Worm (Caenorhabditis elegans) whole organism, L4 larva: ENCODE results near the gene T01C3.2.

Experiments
- F44E2.7 ChIP-seq: fragments of 200-800 bp; sonication (Bioruptor generic); IDR thresholded peaks from 2 replicates; pipeline ENCODE4 v2.1.2; 2022; ENCODE audit warnings: missing genetic modification characterization, missing compliant biosample characterization
- T20F7.1 ChIP-seq: fragments of 200-800 bp; sonication (Bioruptor generic); optimal IDR thresholded peaks from 2 replicates; lab custom pipeline; 2018; ENCODE audit warnings: mild to moderate bottlenecking, missing genetic modification characterization, missing compliant biosample characterization
- Y48G9A.11 ChIP-seq: fragments of 200-800 bp; sonication (Bioruptor generic); IDR thresholded peaks from 2 replicates; pipeline ENCODE4 v1.3.6; 2022; ENCODE audit warnings: missing genetic modification reagents, missing genetic modification characterization, missing compliant biosample characterization
- ZK546.5 ChIP-seq, 2 experiments: sonication (generic microtip); optimal IDR thresholded peaks; 2 replicates each; lab custom pipeline; 2017; ENCODE audit warnings: missing biosample characterization in 2 of 2, missing genetic modification characterization in 2 of 2
- aha-1 ChIP-seq: fragments of 150-350 bp; peaks from one replicate; lab custom pipeline; 2014; ENCODE audit warnings: missing biosample characterization, missing genetic modification characterization
- arid-1 ChIP-seq: fragments of 200-800 bp; sonication (Bioruptor generic); conservative IDR thresholded peaks from 2 replicates; pipeline ENCODE4 v1.3.6; 2022; ENCODE audit warnings: missing genetic modification reagents, missing genetic modification characterization, missing compliant biosample characterization
- daf-19 ChIP-seq: fragments of 200-800 bp; sonication (Bioruptor generic); conservative IDR thresholded peaks from 2 replicates; pipeline ENCODE4 v1.3.6; 2022; ENCODE audit warnings: missing genetic modification characterization, missing compliant biosample characterization
- dmd-6 ChIP-seq: fragments of 200-800 bp; sonication (Bioruptor generic); IDR thresholded peaks from 2 replicates; pipeline ENCODE4 v1.3.6; 2022; ENCODE audit warnings: missing genetic modification reagents, missing genetic modification characterization, missing compliant biosample characterization
- dmd-8 ChIP-seq: fragments of 200-800 bp; sonication (Bioruptor generic); IDR thresholded peaks from 2 replicates; pipeline ENCODE4 v1.3.6; 2022; ENCODE audit warnings: missing genetic modification characterization, missing compliant biosample characterization
- fos-1 ChIP-seq: fragments of 150-350 bp; optimal IDR thresholded peaks from 2 replicates; lab custom pipeline; 2014; ENCODE audit warnings: missing biosample characterization, missing genetic modification characterization
- hif-1 ChIP-seq, 2 experiments: sonication (generic microtip); optimal IDR thresholded peaks; 2 replicates each; lab custom pipeline; 2016 to 2017; ENCODE audit warnings: missing compliant biosample characterization in 2 of 2, missing genetic modification characterization in 2 of 2, missing genetic modification reagents in 2 of 2, missing genotype in 2 of 2, mild to moderate bottlenecking in 1 of 2
- hlh-30 ChIP-seq: sonication (generic microtip); optimal IDR thresholded peaks from 2 replicates; lab custom pipeline; 2017; ENCODE audit warnings: antibody characterized with exemption, mild to moderate bottlenecking, missing genetic modification characterization, missing compliant biosample characterization; ENCODE audit not compliant: insufficient read depth
- jun-1 ChIP-seq: fragments of 150-350 bp; optimal IDR thresholded peaks from 2 replicates; lab custom pipeline; 2014; ENCODE audit warnings: missing biosample characterization, missing genetic modification reagents, missing genetic modification characterization
- lim-7 ChIP-seq: fragments of 200-800 bp; sonication (Bioruptor generic); IDR thresholded peaks from 2 replicates; pipeline ENCODE4 v1.3.6; 2022; ENCODE audit warnings: missing genetic modification characterization, missing compliant biosample characterization
- lin-29 ChIP-seq: fragments of 200-800 bp; sonication (Bioruptor generic); IDR thresholded peaks from 2 replicates; pipeline ENCODE4 v1.3.6; 2022; ENCODE audit warnings: missing genetic modification reagents, missing genetic modification characterization, missing compliant biosample characterization
- lin-38 ChIP-seq: fragments of 200-800 bp; sonication (Bioruptor generic); IDR thresholded peaks from 2 replicates; pipeline ENCODE4 v1.3.6; 2022; ENCODE audit warnings: missing genetic modification reagents, missing genetic modification characterization, missing compliant biosample characterization
- lin-39 ChIP-seq: fragments of 150-350 bp; optimal IDR thresholded peaks from 2 replicates; lab custom pipeline; 2014; ENCODE audit warnings: missing biosample characterization, missing genetic modification reagents, missing genetic modification characterization
- lir-3 ChIP-seq: sonication (generic microtip); optimal IDR thresholded peaks from 2 replicates; lab custom pipeline; 2016; ENCODE audit warnings: mild to moderate bottlenecking, missing genetic modification characterization, missing compliant biosample characterization
- lsy-2 ChIP-seq, 2 experiments: fragments of 150-350 bp in 1 of 2; sonication (generic microtip) in 1 of 2; optimal IDR thresholded peaks; 2 replicates each; lab custom pipeline; 2014 to 2017; ENCODE audit warnings: missing biosample characterization in 2 of 2, missing genetic modification characterization in 2 of 2
- madf-9 ChIP-seq: fragments of 200-800 bp; sonication (Bioruptor generic); conservative IDR thresholded peaks from 2 replicates; pipeline ENCODE4 v1.3.6; 2022; ENCODE audit warnings: missing genetic modification reagents, missing genetic modification characterization, missing compliant biosample characterization
- mep-1 ChIP-seq: fragments of 150-350 bp; sonication (generic microtip); optimal IDR thresholded peaks from 3 replicates; lab custom pipeline; 2014; ENCODE audit warnings: missing biosample characterization, missing genetic modification characterization
- nhr-11 ChIP-seq: fragments of 150-350 bp; optimal IDR thresholded peaks from 2 replicates; lab custom pipeline; 2014; ENCODE audit warnings: missing biosample characterization, missing genetic modification characterization
- nhr-111 ChIP-seq: fragments of 200-800 bp; sonication (Bioruptor generic); optimal IDR thresholded peaks from 2 replicates; lab custom pipeline; 2018; ENCODE audit warnings: mild to moderate bottlenecking, missing genetic modification characterization, missing compliant biosample characterization
- nhr-237 ChIP-seq: sonication (generic microtip); optimal IDR thresholded peaks from 2 replicates; lab custom pipeline; 2017; ENCODE audit warnings: missing biosample characterization, missing genetic modification characterization
- nhr-25 ChIP-seq: sonication (generic microtip); optimal IDR thresholded peaks from 2 replicates; lab custom pipeline; 2017; ENCODE audit warnings: missing genetic modification characterization, mild to moderate bottlenecking, missing compliant biosample characterization, antibody characterized with exemption, moderate library complexity, borderline replicate concordance; ENCODE audit not compliant: insufficient read depth
- nhr-41 ChIP-seq: fragments of 200-800 bp; sonication (Bioruptor generic); IDR thresholded peaks from 2 replicates; pipeline ENCODE4 v1.3.6; 2022; ENCODE audit warnings: missing genetic modification reagents, missing genetic modification characterization, missing compliant biosample characterization
- nhr-42 ChIP-seq: fragments of 200-800 bp; sonication (Bioruptor generic); IDR thresholded peaks from 2 replicates; pipeline ENCODE4 v1.3.6; 2022; ENCODE audit warnings: missing genetic modification characterization, missing compliant biosample characterization
- pha-4 ChIP-seq, 2 experiments: fragments of 150-350 bp in 1 of 2; fragments of 200-800 bp in 1 of 2; sonication (Bioruptor generic) in 1 of 2; IDR thresholded peaks in 1 of 2; optimal IDR thresholded peaks in 1 of 2; 2 replicates each; pipeline versions ENCODE4 v1.3.6 to Lab custom; 2014 to 2022; ENCODE audit warnings: missing genetic modification characterization in 2 of 2, missing genetic modification reagents in 2 of 2, missing biosample characterization in 1 of 2, missing compliant biosample characterization in 1 of 2
- php-3 ChIP-seq: fragments of 200-800 bp; sonication (Bioruptor generic); IDR thresholded peaks from 2 replicates; pipeline ENCODE4 v1.3.6; 2022; ENCODE audit warnings: missing genetic modification reagents, missing genetic modification characterization, missing compliant biosample characterization
- snpc-4 ChIP-seq: fragments of 150-350 bp; optimal IDR thresholded peaks from 2 replicates; lab custom pipeline; 2014; ENCODE audit warnings: missing biosample characterization, missing genetic modification characterization
- spr-1 ChIP-seq: sonication (generic microtip); optimal IDR thresholded peaks from 2 replicates; lab custom pipeline; 2016; ENCODE audit warnings: mild to moderate bottlenecking, missing genetic modification characterization, missing compliant biosample characterization
- spr-3 ChIP-seq: fragments of 200-800 bp; sonication (Bioruptor generic); optimal IDR thresholded peaks from 2 replicates; lab custom pipeline; 2018; ENCODE audit warnings: mild to moderate bottlenecking, missing genetic modification characterization, missing compliant biosample characterization
- unc-130 ChIP-seq: sonication (generic microtip); optimal IDR thresholded peaks from 2 replicates; lab custom pipeline; 2016; ENCODE audit warnings: missing genetic modification reagents, missing genetic modification characterization, missing compliant biosample characterization
- vab-7 ChIP-seq: fragments of 200-800 bp; sonication (Bioruptor generic); IDR thresholded peaks from 2 replicates; pipeline ENCODE4 v1.3.6; 2022; ENCODE audit warnings: missing genetic modification reagents, missing genetic modification characterization, missing compliant biosample characterization

The T01C3.2 gene

DNA sequence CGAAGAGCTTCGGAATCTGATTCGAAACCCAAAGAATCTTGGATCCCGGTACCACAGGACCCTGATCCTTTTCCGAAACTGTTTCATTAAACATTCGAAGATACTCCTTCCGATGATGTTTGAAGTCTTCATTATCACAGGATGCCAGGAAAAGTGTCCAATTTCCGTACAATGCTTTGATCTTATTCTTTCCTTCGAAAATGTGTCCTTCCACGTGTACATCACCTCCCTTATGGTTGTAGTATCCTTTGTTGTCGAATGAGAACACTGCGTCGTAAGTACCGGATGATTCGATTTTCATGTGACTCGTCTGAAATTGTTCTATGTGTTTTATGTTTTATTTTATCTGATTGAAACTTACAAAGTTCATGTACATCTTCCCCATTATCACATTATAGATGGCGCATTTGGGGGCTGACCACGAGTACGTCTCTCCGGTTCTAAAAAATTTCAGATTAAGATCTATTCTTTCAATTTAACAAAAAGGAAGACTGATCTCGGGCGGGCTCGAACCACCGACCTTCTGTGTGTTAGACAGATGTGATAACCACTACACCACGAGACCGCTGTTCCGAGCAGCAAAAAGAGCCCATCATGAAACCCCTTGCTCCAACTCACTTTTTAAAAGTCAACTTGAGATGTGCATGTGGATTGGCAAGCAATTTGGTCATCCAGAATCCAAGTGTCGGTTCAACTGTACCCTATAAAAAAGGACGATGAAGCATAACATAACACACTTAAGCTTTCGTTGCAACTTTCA lies 21.8 kb downstream of the T01C3.2 start (continued):
- TF ChIP-seq snpc-4 (no peak), lin-39 (tag; lab: Kevin White, UChicago) (no peak), php-3 (GFP tag; lab: Robert Waterston, UW) (no peak), unc-130 (no peak), spr-3 (GFP tag; lab: Kevin White, UChicago) (no peak), nhr-25 (no peak), T20F7.1 (GFP tag; lab: Kevin White, UChicago) (peak; percentile 17), madf-9 (GFP tag; lab: Robert Waterston, UW) (no peak), mep-1 (tag; lab: Kevin White, UChicago) (no peak), jun-1 (tag; lab: Kevin White, UChicago) (no peak), nhr-111 (no peak), lin-38 (GFP tag; lab: Robert Waterston, UW) (peak; percentile 66), spr-1 (peak; percentile 21), nhr-42 (0 out of 2 replicates have a peak, but pooled peaks have one; percentile 14), dmd-6 (no peak; the same call in 1 of the 2 replicates), F44E2.7 (GFP tag; lab: Robert Waterston, UW) (no peak), lim-7 (GFP tag; lab: Robert Waterston, UW) (0 out of 2 replicates have a peak, but pooled peaks have one; percentile 15), Y48G9A.11 (GFP tag; lab: Robert Waterston, UW) (no peak), ZK546.5 (tag; optimal IDR thresholded peaks at IDR 0.05; lab: Kevin White, UChicago) (no peak), pha-4 (GFP tag; IDR thresholded peaks at IDR 0.05; lab: Robert Waterston, UW) (0 out of 2 replicates have a peak, but pooled peaks have one; percentile 33), pha-4 (tag; optimal IDR thresholded peaks at IDR 0.05; lab: Kevin White, UChicago) (no peak), hlh-30 (tag; lab: Kevin White, UChicago) (peak; percentile 29)
- TF ChIP-seq, all 104 proteins: peak for 19

DNA sequence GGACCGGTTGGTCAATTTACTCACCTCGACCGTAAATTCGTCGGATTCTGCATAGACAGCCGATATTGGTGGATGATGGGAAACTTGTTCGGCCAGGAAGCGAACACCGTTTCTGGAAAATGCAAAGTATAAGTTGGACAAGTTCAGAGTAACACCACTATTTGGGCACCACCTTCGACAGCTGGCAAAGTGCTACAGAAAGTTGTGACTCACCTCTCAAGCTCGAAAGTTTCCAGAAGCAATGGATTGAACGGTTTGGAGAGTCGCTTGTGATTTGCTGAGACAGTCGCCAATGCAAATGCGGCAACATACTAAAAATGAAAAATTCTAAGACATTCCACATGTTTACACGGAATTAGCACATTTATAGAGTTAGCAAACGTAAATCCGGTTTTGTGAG lies 22.4 kb downstream of the T01C3.2 start:
- no peak for TF ChIP-seq fos-1
- TF ChIP-seq aha-1 (tag; lab: Kevin White, UChicago) = peak; percentile 90

DNA sequence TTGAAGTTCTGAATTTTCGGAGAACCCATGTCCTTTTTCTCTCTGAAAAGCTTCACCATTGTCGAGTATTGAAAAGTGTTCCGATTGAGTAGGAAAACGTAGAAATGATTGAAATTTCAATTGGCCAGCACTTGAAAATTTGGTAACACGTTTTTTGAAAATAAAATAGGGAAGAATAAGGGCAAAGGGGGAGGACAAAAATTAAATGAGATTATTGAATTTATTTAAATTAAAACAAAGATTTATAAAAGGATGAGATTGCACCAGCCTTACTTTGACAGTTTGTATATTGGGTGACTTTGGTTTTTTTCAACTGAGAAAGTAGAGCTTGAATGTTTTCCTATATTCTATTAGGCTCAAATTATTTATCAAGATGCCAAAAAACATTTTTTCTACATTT lies 23.2 kb downstream of the T01C3.2 start, which contains the start of gene obr-2:
TSS of gene obr-2 (minus strand) at position 101 of the 400 bp plus-strand sequence.
- TF ChIP-seq pha-4 (GFP tag; IDR thresholded peaks at IDR 0.05; lab: Robert Waterston, UW) = no peak
- no peak for TF ChIP-seq pha-4 (tag; optimal IDR thresholded peaks at IDR 0.05; lab: Kevin White, UChicago)
- no peak for TF ChIP-seq dmd-8 (GFP tag; lab: Robert Waterston, UW)
- no peak for TF ChIP-seq daf-19 (GFP tag; lab: Robert Waterston, UW)
- TF ChIP-seq lin-29 (GFP tag; lab: Robert Waterston, UW) = no peak
- no peak for TF ChIP-seq lir-3 (tag; lab: Kevin White, UChicago)
- TF ChIP-seq unc-130 = no peak
- no peak for TF ChIP-seq fos-1
- no peak for TF ChIP-seq arid-1 (GFP tag; lab: Robert Waterston, UW)
- TF ChIP-seq nhr-41 (GFP tag; lab: Robert Waterston, UW) = no peak
- no peak for TF ChIP-seq snpc-4
- no peak for TF ChIP-seq lim-7 (GFP tag; lab: Robert Waterston, UW)
- no peak for TF ChIP-seq nhr-11
- no peak for TF ChIP-seq nhr-111
- no peak for TF ChIP-seq lsy-2 (tag; optimal IDR thresholded peaks at IDR 0.05; lab: Kevin White, UChicago)
- no peak for TF ChIP-seq lin-39 (tag; lab: Kevin White, UChicago)

DNA sequence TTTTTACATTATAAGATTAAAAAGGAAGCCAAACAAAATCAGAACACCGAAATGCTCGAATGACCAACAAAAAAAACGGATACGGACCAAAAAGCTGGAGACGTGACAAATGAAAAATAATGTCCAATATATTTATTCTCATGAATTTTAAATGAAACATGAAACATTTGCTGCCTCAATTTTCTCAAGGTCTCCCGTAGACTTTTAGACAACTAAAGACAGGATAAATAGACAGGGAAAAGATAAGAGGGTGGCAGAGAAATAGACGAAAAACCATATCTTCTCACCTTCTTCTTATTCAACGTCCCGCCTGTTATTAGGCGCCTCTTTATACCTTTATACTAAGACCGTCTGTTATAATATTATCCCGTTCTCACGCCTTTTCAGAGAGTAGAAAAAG lies 24.8 kb downstream of the T01C3.2 start:
- peak; percentile 83 for TF ChIP-seq aha-1 (tag; lab: Kevin White, UChicago)
- no peak for TF ChIP-seq vab-7
- TF ChIP-seq lin-29 (GFP tag; lab: Robert Waterston, UW) = no peak
- TF ChIP-seq hif-1 (tag; optimal IDR thresholded peaks at IDR 0.05; lab: Kevin White, UChicago) = peak in 1 of 2 experiments; percentile 25
- no peak for TF ChIP-seq lsy-2 (tag; optimal IDR thresholded peaks at IDR 0.05; lab: Kevin White, UChicago)
- TF ChIP-seq nhr-237 (tag; lab: Kevin White, UChicago) = no peak
- no peak for TF ChIP-seq php-3 (GFP tag; lab: Robert Waterston, UW)
